Worm (Caenorhabditis elegans) whole organism, L4 larva: ENCODE measurements around the gene flp-9.

Source experiments
- D1046.2 ChIP-seq: fragments of 200-800 bp; sonication (Bioruptor generic); IDR thresholded peaks from 2 replicates; pipeline ENCODE4 v1.3.6; 2022; ENCODE audit warnings: missing genetic modification characterization, missing compliant biosample characterization
- F10B5.3 ChIP-seq: sonication (generic microtip); optimal IDR thresholded peaks from 2 replicates; lab custom pipeline; 2016; ENCODE audit warnings: mild to moderate bottlenecking, missing genetic modification characterization, missing compliant biosample characterization
- F26F4.8 ChIP-seq: fragments of 200-800 bp; sonication (Bioruptor generic); conservative IDR thresholded peaks from 2 replicates; pipeline ENCODE4 v1.3.6; 2022; ENCODE audit warnings: missing genetic modification characterization, missing compliant biosample characterization
- F37D6.2 ChIP-seq: sonication (generic microtip); optimal IDR thresholded peaks from 2 replicates; lab custom pipeline; 2016; ENCODE audit warnings: mild to moderate bottlenecking, missing genetic modification characterization, missing compliant biosample characterization
- ceh-20 ChIP-seq: fragments of 200-800 bp; sonication (Bioruptor generic); IDR thresholded peaks from 2 replicates; pipeline ENCODE4 v1.3.6; 2022; ENCODE audit warnings: missing genetic modification reagents, missing genetic modification characterization, missing compliant biosample characterization
- ceh-28 ChIP-seq: fragments of 150-350 bp; optimal IDR thresholded peaks from 2 replicates; lab custom pipeline; 2014; ENCODE audit warnings: missing biosample characterization, missing genetic modification reagents, missing genetic modification characterization
- ceh-44 ChIP-seq: fragments of 200-800 bp; sonication (Bioruptor generic); IDR thresholded peaks from 2 replicates; pipeline ENCODE4 v1.3.6; 2022; ENCODE audit warnings: missing genetic modification reagents, missing genetic modification characterization, missing compliant biosample characterization
- cey-2 ChIP-seq: sonication (generic microtip); optimal IDR thresholded peaks from 3 replicates; lab custom pipeline; 2017; ENCODE audit warnings: missing genetic modification characterization, mild to moderate bottlenecking, missing compliant biosample characterization, antibody characterized with exemption, borderline replicate concordance; ENCODE audit not compliant: insufficient read depth
- ctbp-1 ChIP-seq: fragments of 200-800 bp; sonication (Bioruptor generic); IDR thresholded peaks from 2 replicates; pipeline ENCODE4 v1.3.6; 2022; ENCODE audit warnings: missing genetic modification reagents, missing genetic modification characterization, missing compliant biosample characterization
- dpl-1 ChIP-seq: fragments of 150-350 bp; optimal IDR thresholded peaks from 2 replicates; lab custom pipeline; 2014; ENCODE audit warnings: missing biosample characterization, missing genetic modification reagents, missing genetic modification characterization
- egl-43 ChIP-seq: fragments of 200-800 bp; sonication (Bioruptor generic); IDR thresholded peaks from 2 replicates; pipeline ENCODE4 v1.3.6; 2022; ENCODE audit warnings: missing genetic modification reagents, missing genetic modification characterization, missing compliant biosample characterization
- fkh-10 ChIP-seq: fragments of 150-350 bp; optimal IDR thresholded peaks from 2 replicates; lab custom pipeline; 2014; ENCODE audit warnings: missing biosample characterization, missing genetic modification reagents, missing genetic modification characterization
- hif-1 ChIP-seq, 2 experiments: sonication (generic microtip); optimal IDR thresholded peaks; 2 replicates each; lab custom pipeline; 2016 to 2017; ENCODE audit warnings: missing compliant biosample characterization in 2 of 2, missing genetic modification characterization in 2 of 2, missing genetic modification reagents in 2 of 2, missing genotype in 2 of 2, mild to moderate bottlenecking in 1 of 2
- hlh-30 ChIP-seq: sonication (generic microtip); optimal IDR thresholded peaks from 2 replicates; lab custom pipeline; 2017; ENCODE audit warnings: antibody characterized with exemption, mild to moderate bottlenecking, missing genetic modification characterization, missing compliant biosample characterization; ENCODE audit not compliant: insufficient read depth
- hmg-1.1 ChIP-seq: fragments of 200-800 bp; sonication (Bioruptor generic); IDR thresholded peaks from 2 replicates; pipeline ENCODE4 v1.3.6; 2022; ENCODE audit warnings: missing genetic modification reagents, missing genetic modification characterization, missing compliant biosample characterization
- lsy-2 ChIP-seq, 2 experiments: fragments of 150-350 bp in 1 of 2; sonication (generic microtip) in 1 of 2; optimal IDR thresholded peaks; 2 replicates each; lab custom pipeline; 2014 to 2017; ENCODE audit warnings: missing biosample characterization in 2 of 2, missing genetic modification characterization in 2 of 2
- mdl-1 ChIP-seq, 2 experiments: fragments of 150-350 bp in 1 of 2; sonication (generic microtip) in 1 of 2; optimal IDR thresholded peaks; 2 replicates each; lab custom pipeline; 2014 to 2017; ENCODE audit warnings: missing biosample characterization in 2 of 2, missing genetic modification characterization in 2 of 2
- mdt-29 ChIP-seq: fragments of 200-800 bp; sonication (Bioruptor generic); IDR thresholded peaks from 2 replicates; pipeline ENCODE4 v1.3.6; 2022; ENCODE audit warnings: missing genetic modification reagents, missing genetic modification characterization, missing compliant biosample characterization
- mep-1 ChIP-seq: fragments of 150-350 bp; sonication (generic microtip); optimal IDR thresholded peaks from 3 replicates; lab custom pipeline; 2014; ENCODE audit warnings: missing biosample characterization, missing genetic modification characterization
- mxl-2 ChIP-seq: fragments of 200-800 bp; sonication (Bioruptor generic); conservative IDR thresholded peaks from 2 replicates; pipeline ENCODE4 v1.3.6; 2022; ENCODE audit warnings: missing genetic modification reagents, missing genetic modification characterization, missing compliant biosample characterization
- mxl-3 ChIP-seq: fragments of 200-800 bp; sonication (Bioruptor generic); optimal IDR thresholded peaks from 2 replicates; lab custom pipeline; 2018; ENCODE audit warnings: mild to moderate bottlenecking, missing genetic modification characterization, missing compliant biosample characterization
- nhr-6 ChIP-seq: fragments of 150-350 bp; optimal IDR thresholded peaks from 2 replicates; lab custom pipeline; 2014; ENCODE audit warnings: missing biosample characterization, missing genetic modification characterization
- nhr-77 ChIP-seq: fragments of 150-350 bp; optimal IDR thresholded peaks from 2 replicates; lab custom pipeline; 2014; ENCODE audit warnings: missing biosample characterization, missing genetic modification characterization
- php-3 ChIP-seq: fragments of 200-800 bp; sonication (Bioruptor generic); IDR thresholded peaks from 2 replicates; pipeline ENCODE4 v1.3.6; 2022; ENCODE audit warnings: missing genetic modification reagents, missing genetic modification characterization, missing compliant biosample characterization
- pqm-1 ChIP-seq: sonication (generic microtip); optimal IDR thresholded peaks from 2 replicates; lab custom pipeline; 2017; ENCODE audit warnings: missing biosample characterization, missing genetic modification characterization
- rbr-2 ChIP-seq: sonication (generic microtip); optimal IDR thresholded peaks from 2 replicates; lab custom pipeline; 2016; ENCODE audit warnings: missing genotype, missing genetic modification characterization, missing compliant biosample characterization
- saeg-2 ChIP-seq: fragments of 200-800 bp; sonication (Bioruptor generic); IDR thresholded peaks from 2 replicates; pipeline ENCODE4 v1.3.6; 2022; ENCODE audit warnings: missing genetic modification reagents, missing genetic modification characterization, missing compliant biosample characterization
- set-16 ChIP-seq: fragments of 200-800 bp; sonication (Bioruptor generic); IDR thresholded peaks from 2 replicates; pipeline ENCODE4 v1.3.6; 2022; ENCODE audit warnings: missing genetic modification reagents, missing genetic modification characterization, missing compliant biosample characterization
- tag-97 ChIP-seq: fragments of 200-800 bp; sonication (Bioruptor generic); IDR thresholded peaks from 2 replicates; pipeline ENCODE4 v1.3.6; 2022; ENCODE audit warnings: missing genetic modification characterization, missing compliant biosample characterization
- tra-1 ChIP-seq: fragments of 200-800 bp; sonication (Bioruptor generic); IDR thresholded peaks from 2 replicates; pipeline ENCODE4 v1.3.6; 2022; ENCODE audit warnings: missing genetic modification reagents, missing genetic modification characterization, missing compliant biosample characterization
- unc-62 ChIP-seq, 3 experiments: fragments of 150-350 bp in 1 of 3; sonication (generic microtip); optimal IDR thresholded peaks in 2 of 3; peaks in 1 of 3; 1 replicate in 1 of 3; 2 replicates in 2 of 3; lab custom pipeline; 2014 to 2017; ENCODE audit warnings: missing biosample characterization in 3 of 3, missing genetic modification characterization in 3 of 3, missing genetic modification reagents in 3 of 3, missing genotype in 1 of 3
- vab-7 ChIP-seq: fragments of 200-800 bp; sonication (Bioruptor generic); IDR thresholded peaks from 2 replicates; pipeline ENCODE4 v1.3.6; 2022; ENCODE audit warnings: missing genetic modification reagents, missing genetic modification characterization, missing compliant biosample characterization
- ztf-7 ChIP-seq: fragments of 150-350 bp; optimal IDR thresholded peaks from 2 replicates; lab custom pipeline; 2014; ENCODE audit warnings: missing biosample characterization, missing genetic modification characterization

Gene flp-9

ce11 chrIV:12771414-12771813 is 14.0 kb upstream of the flp-9 start:
- TF ChIP-seq F37D6.2 (tag; lab: Kevin White, UChicago): peak; percentile 72
- peak; percentile 75 for TF ChIP-seq mep-1 (tag; lab: Kevin White, UChicago)
- peak; percentile 60 for TF ChIP-seq fkh-10 (GFP tag; lab: Kevin White, UChicago)
- TF ChIP-seq php-3: no peak
- TF ChIP-seq lsy-2 (tag; optimal IDR thresholded peaks at IDR 0.05; lab: Kevin White, UChicago): peak; percentile 48 to 65
- peak; percentile 68; the same call in 1 of the 2 replicates for TF ChIP-seq vab-7 (GFP tag; lab: Robert Waterston, UW)
- 0 out of 2 replicates have a peak, but pooled peaks have one; percentile 38 for TF ChIP-seq F26F4.8 (GFP tag; lab: Robert Waterston, UW)
- TF ChIP-seq ceh-28 (tag; lab: Kevin White, UChicago): no peak
- TF ChIP-seq rbr-2 (tag; lab: Kevin White, UChicago): peak; percentile 84
- peak; percentile 21 for TF ChIP-seq dpl-1 (GFP tag; lab: Kevin White, UChicago)
- TF ChIP-seq ctbp-1 (GFP tag; lab: Robert Waterston, UW): peak; percentile 74
- 0 out of 2 replicates have a peak, but pooled peaks have one; percentile 15 for TF ChIP-seq mdt-29 (GFP tag; lab: Robert Waterston, UW)
- peak; percentile 85 for TF ChIP-seq egl-43 (GFP tag; lab: Robert Waterston, UW)
- TF ChIP-seq hmg-1.1 (GFP tag; lab: Robert Waterston, UW): peak; percentile 85
- TF ChIP-seq F10B5.3 (tag; lab: Kevin White, UChicago): no peak
- TF ChIP-seq set-16: peak; percentile 93
- TF ChIP-seq unc-62 (GFP tag; optimal IDR thresholded peaks at IDR 0.05 in 1 of 2; lab: Kevin White, UChicago): peak in 1 of 2 experiments; percentile 93
- TF ChIP-seq unc-62 (tag; optimal IDR thresholded peaks at IDR 0.05; lab: Kevin White, UChicago): no peak
- peak in 1 of 2 experiments; percentile 50 for TF ChIP-seq hif-1 (tag; optimal IDR thresholded peaks at IDR 0.05; lab: Kevin White, UChicago)
- peak; percentile 76 for TF ChIP-seq mxl-3 (GFP tag; lab: Kevin White, UChicago)
- TF ChIP-seq mdl-1 (tag; optimal IDR thresholded peaks at IDR 0.05; lab: Kevin White, UChicago): peak; percentile 68 to 77
- TF ChIP-seq nhr-77 (tag; lab: Kevin White, UChicago): no peak
- TF ChIP-seq tra-1 (GFP tag; lab: Robert Waterston, UW): 0 out of 2 replicates have a peak, but pooled peaks have one; percentile 16
- no peak for TF ChIP-seq D1046.2
- TF ChIP-seq nhr-6 (tag; lab: Kevin White, UChicago): no peak
- TF ChIP-seq mxl-2: 0 out of 2 replicates have a peak, but pooled peaks have one; percentile 52
- no peak for TF ChIP-seq cey-2 (tag; lab: Kevin White, UChicago)
- TF ChIP-seq ceh-20 (GFP tag; lab: Robert Waterston, UW): 0 out of 2 replicates have a peak, but pooled peaks have one; percentile 22
- no peak for TF ChIP-seq ztf-7 (tag; lab: Kevin White, UChicago)
- peak; percentile 82 for TF ChIP-seq hlh-30 (tag; lab: Kevin White, UChicago)
- 0 out of 2 replicates have a peak, but pooled peaks have one; percentile 27 for TF ChIP-seq ceh-44 (GFP tag; lab: Robert Waterston, UW)
- 0 out of 2 replicates have a peak, but pooled peaks have one; percentile 14 for TF ChIP-seq tag-97

DNA sequence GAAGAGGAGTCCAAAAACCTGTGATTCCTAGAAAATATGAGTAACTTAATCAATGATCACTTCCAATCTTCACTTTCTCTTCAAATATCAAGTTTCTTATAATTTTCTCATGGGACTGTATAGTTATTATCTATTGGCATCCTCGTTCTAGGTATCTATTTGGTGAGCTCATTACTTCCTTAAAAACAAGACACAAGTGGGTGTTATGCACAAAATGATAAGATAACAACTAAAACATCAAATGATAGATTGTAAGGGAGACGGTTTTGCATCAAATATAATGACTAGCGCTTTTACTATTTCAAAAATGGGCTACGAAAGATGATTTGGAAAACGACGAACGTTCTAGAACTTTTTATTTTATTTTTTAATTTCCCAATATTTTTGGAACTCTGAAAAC is 7.7 kb upstream of the flp-9 start, which contains the start of gene ZK897.10:
Gene ZK897.10 (plus strand): TSS at position 285 of the 400 bp plus-strand sequence.
- TF ChIP-seq pqm-1 (tag; lab: Kevin White, UChicago) (peak; percentile 57), tra-1 (GFP tag; lab: Robert Waterston, UW) (no peak)

- peak; percentile 67; the same call in 1 of the 2 replicates for TF ChIP-seq ctbp-1 (GFP tag; lab: Robert Waterston, UW)
- peak; percentile 42 for TF ChIP-seq fkh-10 (GFP tag; lab: Kevin White, UChicago)
- TF ChIP-seq lsy-2 (tag; optimal IDR thresholded peaks at IDR 0.05; lab: Kevin White, UChicago): peak in 1 of 2 experiments; percentile 17
- no peak for TF ChIP-seq D1046.2
- TF ChIP-seq, all 104 proteins: peak for 3
These were observed 5.4 kb upstream of the flp-9 start for ce11 chrIV:12762782-12763181.

DNA sequence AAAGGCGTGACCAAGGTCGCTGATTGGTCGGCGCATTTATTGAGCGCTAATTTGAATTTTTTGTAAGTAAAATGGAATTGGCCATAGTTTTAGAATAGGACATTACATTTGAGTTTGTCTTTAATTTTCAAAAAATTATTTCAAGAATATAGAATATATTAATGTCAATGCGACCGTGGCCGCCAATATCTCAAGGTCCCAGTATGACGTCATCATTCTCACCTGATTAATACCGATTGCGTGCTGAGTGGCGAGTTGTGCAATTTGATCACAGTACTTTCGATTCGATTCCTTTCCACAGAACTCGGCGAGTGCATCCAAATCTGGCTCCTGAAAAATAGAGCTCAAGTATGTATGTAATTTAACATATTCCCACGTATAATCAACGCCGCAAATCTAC is 1.7 kb downstream of the flp-9 start:
- 0 out of 2 replicates have a peak, but pooled peaks have one; percentile 19 for TF ChIP-seq D1046.2
- TF ChIP-seq saeg-2 (GFP tag; lab: Robert Waterston, UW): no peak
